Worm (Caenorhabditis elegans): Measurements from ENCODE around the gene sta-2.

The sta-2 gene

ce11 chrV:9730743-9731706, 10.0 kb upstream of the sta-2 start (continued):
- TF ChIP-seq lin-15B (tag; optimal IDR thresholded peaks at IDR 0.05) (no peak), nhr-76 (tag; optimal IDR thresholded peaks at IDR 0.05) (peak; percentile 48), jun-1 (tag; optimal IDR thresholded peaks at IDR 0.05) (peak; percentile 78), snpc-4 (tag; optimal IDR thresholded peaks at IDR 0.05) (no peak), F26F4.8 (GFP tag; conservative IDR thresholded peaks at IDR 0.05) (no peak), nhr-77 (tag; optimal IDR thresholded peaks at IDR 0.05) (peak; percentile 89), lsy-2 (tag; optimal IDR thresholded peaks at IDR 0.05) (peak; percentile 95 to 98), hlh-30 (tag; optimal IDR thresholded peaks at IDR 0.05; ENCODE audit: insufficient read depth) (peak; percentile 97), T26A8.4 (GFP tag; IDR thresholded peaks at IDR 0.05) (peak; percentile 86), nhr-11 (tag; optimal IDR thresholded peaks at IDR 0.05) (peak; percentile 97), madf-5 (GFP tag; IDR thresholded peaks at IDR 0.05) (0 out of 4 replicates have a peak, but pooled peaks of 1 of the 2 experiments have one; percentile 1), Y105C5A.15 (GFP tag; IDR thresholded peaks at IDR 0.05) (no peak), arid-1 (GFP tag; conservative IDR thresholded peaks at IDR 0.05) (no peak), daf-19 (GFP tag; conservative IDR thresholded peaks at IDR 0.05) (peak; percentile 61; the same call in 1 of the 2 replicates), pqm-1 (tag; optimal IDR thresholded peaks at IDR 0.05) (peak; percentile 97), daf-12 (tag; optimal IDR thresholded peaks at IDR 0.05) (no peak), nhr-41 (GFP tag; IDR thresholded peaks at IDR 0.05) (no peak), dmd-9 (GFP tag; IDR thresholded peaks at IDR 0.05) (peak; percentile 64; the same call in 1 of the 2 replicates), mxl-2 (GFP tag; conservative IDR thresholded peaks at IDR 0.05) (0 out of 2 replicates have a peak, but pooled peaks have one; percentile 61), F37D6.2 (tag; optimal IDR thresholded peaks at IDR 0.05) (peak; percentile 90), lim-7 (GFP tag; IDR thresholded peaks at IDR 0.05) (peak; percentile 40; the same call in 1 of the 2 replicates), sdz-12 (GFP tag; optimal IDR thresholded peaks at IDR 0.05) (peak; percentile 87), cey-2 (tag; optimal IDR thresholded peaks at IDR 0.05; ENCODE audit: borderline replicate concordance, insufficient read depth) (peak; percentile 76), ceh-20 (GFP tag; IDR thresholded peaks at IDR 0.05) (peak; percentile 87), tra-1 (GFP tag; IDR thresholded peaks at IDR 0.05) (peak; percentile 83), mdt-29 (GFP tag; IDR thresholded peaks at IDR 0.05) (peak; percentile 30; the same call in 1 of the 2 replicates), ceh-44 (GFP tag; IDR thresholded peaks at IDR 0.05) (peak; percentile 84; the same call in 1 of the 2 replicates), spr-3 (GFP tag; optimal IDR thresholded peaks at IDR 0.05) (peak; percentile 6), ceh-62 (tag; optimal IDR thresholded peaks at IDR 0.05) (no peak), dmd-8 (GFP tag; IDR thresholded peaks at IDR 0.05) (peak; percentile 68; the same call in 1 of the 2 replicates), nhr-237 (tag; optimal IDR thresholded peaks at IDR 0.05) (peak; percentile 29), Y48G9A.11 (GFP tag; IDR thresholded peaks at IDR 0.05) (no peak), saeg-2 (GFP tag; IDR thresholded peaks at IDR 0.05) (peak; percentile 75; the same call in 1 of the 2 replicates)

DNA sequence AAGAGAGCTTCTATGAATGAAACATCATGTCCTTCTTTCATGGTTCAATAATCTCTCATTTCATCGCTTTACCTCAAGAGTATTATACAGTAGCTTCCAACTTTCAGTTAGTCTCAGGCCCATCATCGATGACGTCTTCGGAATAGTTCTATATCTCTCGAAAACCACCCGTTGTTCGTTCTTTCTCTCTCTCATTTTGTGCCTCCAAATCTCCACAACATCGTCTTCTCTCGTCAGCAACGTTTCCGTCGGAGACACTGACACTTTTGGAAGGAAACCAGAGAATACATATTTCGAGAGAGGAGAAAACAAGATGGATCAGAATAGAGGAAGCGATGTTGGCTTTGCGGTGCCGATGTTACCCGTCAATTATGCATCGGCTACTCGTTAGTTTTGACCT, 9.2 kb upstream of the sta-2 start:
- TF ChIP-seq fos-1 (tag; optimal IDR thresholded peaks at IDR 0.05) (no peak), egl-43 (GFP tag; IDR thresholded peaks at IDR 0.05) (peak; percentile 70), nhr-77 (tag; optimal IDR thresholded peaks at IDR 0.05) (no peak), ama-1 (optimal IDR thresholded peaks at IDR 0.05) (peak; percentile 43), saeg-2 (GFP tag; IDR thresholded peaks at IDR 0.05) (0 out of 2 replicates have a peak, but pooled peaks have one; percentile 17), Y48G9A.11 (GFP tag; IDR thresholded peaks at IDR 0.05) (no peak; the same call in 1 of the 2 replicates), nhr-48 (tag; optimal IDR thresholded peaks at IDR 0.05) (no peak), ceh-32 (tag; optimal IDR thresholded peaks at IDR 0.05; ENCODE audit: poor library complexity) (no peak), mdl-1 (tag; optimal IDR thresholded peaks at IDR 0.05) (no peak), mdt-29 (GFP tag; IDR thresholded peaks at IDR 0.05) (peak; percentile 54), nhr-111 (GFP tag; optimal IDR thresholded peaks at IDR 0.05) (no peak), vab-7 (GFP tag; IDR thresholded peaks at IDR 0.05) (peak; percentile 66; the same call in 1 of the 2 replicates), Y105C5A.15 (GFP tag; IDR thresholded peaks at IDR 0.05) (0 out of 2 replicates have a peak, but pooled peaks have one; percentile 3), lin-29 (GFP tag; IDR thresholded peaks at IDR 0.05) (no peak), ZK337.2 (GFP tag; IDR thresholded peaks at IDR 0.05) (no peak), ceh-62 (tag; optimal IDR thresholded peaks at IDR 0.05) (no peak), snpc-1.2 (GFP tag; IDR thresholded peaks at IDR 0.05) (no peak), madf-5 (GFP tag; IDR thresholded peaks at IDR 0.05) (no peak), F44E2.7 (GFP tag; IDR thresholded peaks at IDR 0.05) (no peak), ctbp-1 (GFP tag; IDR thresholded peaks at IDR 0.05) (no peak), F49E8.2 (tag; optimal IDR thresholded peaks at IDR 0.05; ENCODE audit: borderline replicate concordance) (no peak)

All from whole organism, L4 larva.